Worm (Caenorhabditis elegans) whole organism, early embryonic: Measurements from ENCODE around the gene F58E2.3.

Experiments used
- B0310.2 ChIP-seq: sonication (generic microtip); optimal IDR thresholded peaks from 2 replicates; lab custom pipeline; 2016; ENCODE audit warnings: mild to moderate bottlenecking, missing genetic modification characterization, missing compliant biosample characterization
- F13C5.2 ChIP-seq: sonication (generic microtip); optimal IDR thresholded peaks from 2 replicates; lab custom pipeline; 2017; ENCODE audit warnings: mild to moderate bottlenecking, missing genetic modification characterization, inconsistent platforms, missing compliant biosample characterization
- aly-1 ChIP-seq: sonication (generic microtip); optimal IDR thresholded peaks from 2 replicates; lab custom pipeline; 2016; ENCODE audit warnings: missing genetic modification characterization, missing compliant biosample characterization
- ama-1 ChIP-seq: fragments of 150-350 bp; optimal IDR thresholded peaks from 2 replicates; lab custom pipeline; 2014
- ceh-13 ChIP-seq: fragments of 200-800 bp; sonication (Bioruptor generic); optimal IDR thresholded peaks from 2 replicates; lab custom pipeline; 2018; ENCODE audit warnings: mild to moderate bottlenecking, missing genetic modification characterization, missing compliant biosample characterization
- ceh-36 ChIP-seq: sonication (generic microtip); optimal IDR thresholded peaks from 2 replicates; lab custom pipeline; 2016; ENCODE audit warnings: missing genetic modification characterization, inconsistent platforms, missing compliant biosample characterization
- ets-7 ChIP-seq: sonication (generic microtip); optimal IDR thresholded peaks from 2 replicates; lab custom pipeline; 2016; ENCODE audit warnings: missing genotype, missing genetic modification characterization, missing compliant biosample characterization
- flt-1 ChIP-seq: fragments of 200-800 bp; sonication (Bioruptor generic); IDR thresholded peaks from 2 replicates; pipeline ENCODE4 v1.3.6; 2022; ENCODE audit warnings: missing genetic modification characterization, missing compliant biosample characterization
- hmbx-1 ChIP-seq: sonication (generic microtip); optimal IDR thresholded peaks from 2 replicates; lab custom pipeline; 2016; ENCODE audit warnings: mild to moderate bottlenecking, missing genetic modification characterization, missing compliant biosample characterization
- hmg-4 ChIP-seq: fragments of 200-800 bp; sonication (Bioruptor generic); optimal IDR thresholded peaks from 2 replicates; lab custom pipeline; 2018; ENCODE audit warnings: mild to moderate bottlenecking, missing genetic modification characterization, missing compliant biosample characterization
- hnd-1 ChIP-seq: sonication (generic microtip); optimal IDR thresholded peaks from 2 replicates; lab custom pipeline; 2016; ENCODE audit warnings: missing genetic modification characterization, missing compliant biosample characterization
- pes-1 ChIP-seq: fragments of 200-800 bp; sonication (Bioruptor generic); IDR thresholded peaks from 2 replicates; pipeline ENCODE4 v1.3.6; 2022; ENCODE audit warnings: missing genetic modification reagents, missing genetic modification characterization, missing compliant biosample characterization
- scrt-1 ChIP-seq: fragments of 200-800 bp; sonication (Bioruptor generic); IDR thresholded peaks from 2 replicates; pipeline ENCODE4 v1.3.6; 2022; ENCODE audit warnings: missing genetic modification characterization, missing compliant biosample characterization
- sea-1 ChIP-seq: fragments of 200-800 bp; sonication (Bioruptor generic); conservative IDR thresholded peaks from 2 replicates; pipeline ENCODE4 v1.3.6; 2022; ENCODE audit warnings: missing genetic modification characterization, missing compliant biosample characterization
- tbx-11 ChIP-seq: fragments of 200-800 bp; sonication (Bioruptor generic); IDR thresholded peaks from 2 replicates; pipeline ENCODE4 v1.3.6; 2022; ENCODE audit warnings: missing genetic modification characterization, missing compliant biosample characterization
- tbx-37 ChIP-seq: fragments of 200-800 bp; sonication (Bioruptor generic); conservative IDR thresholded peaks from 2 replicates; pipeline ENCODE4 v1.3.6; 2022; ENCODE audit warnings: missing genetic modification reagents, missing genetic modification characterization, missing compliant biosample characterization
- tra-4 ChIP-seq: sonication (generic microtip); optimal IDR thresholded peaks from 2 replicates; lab custom pipeline; 2017; ENCODE audit warnings: missing genetic modification characterization, missing compliant biosample characterization

Gene F58E2.3

DNA sequence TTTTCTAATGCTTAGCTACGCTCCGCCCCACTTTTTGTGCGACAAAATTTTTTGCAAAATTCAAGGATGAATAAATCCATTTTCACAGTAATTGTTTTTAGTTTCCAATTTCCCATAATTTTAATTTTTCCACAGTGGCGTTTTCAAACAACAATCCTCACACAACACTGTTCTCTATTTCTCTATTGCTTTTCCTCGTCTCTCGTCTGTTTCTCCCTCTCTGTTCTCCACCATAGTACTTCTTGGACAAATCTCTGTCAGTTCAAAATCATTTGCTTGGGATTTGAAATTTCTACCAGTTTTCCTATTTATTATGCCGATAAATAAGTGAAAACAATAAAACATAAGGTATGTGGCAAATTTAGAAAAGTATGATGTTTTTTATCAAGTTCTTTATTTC lies 4.0 kb upstream of the F58E2.3 start, which contains the start of gene F58E2.4:
Gene F58E2.4, plus strand, starts transcription at position 134 of the 400 bp plus-strand sequence.
- TF ChIP-seq sea-1 (no peak), hnd-1 (tag; lab: Kevin White, UChicago) (no peak), hmg-4 (GFP tag; lab: Kevin White, UChicago) (no peak), scrt-1 (GFP tag; lab: Robert Waterston, UW) (no peak), tra-4 (tag; lab: Kevin White, UChicago) (no peak)

DNA sequence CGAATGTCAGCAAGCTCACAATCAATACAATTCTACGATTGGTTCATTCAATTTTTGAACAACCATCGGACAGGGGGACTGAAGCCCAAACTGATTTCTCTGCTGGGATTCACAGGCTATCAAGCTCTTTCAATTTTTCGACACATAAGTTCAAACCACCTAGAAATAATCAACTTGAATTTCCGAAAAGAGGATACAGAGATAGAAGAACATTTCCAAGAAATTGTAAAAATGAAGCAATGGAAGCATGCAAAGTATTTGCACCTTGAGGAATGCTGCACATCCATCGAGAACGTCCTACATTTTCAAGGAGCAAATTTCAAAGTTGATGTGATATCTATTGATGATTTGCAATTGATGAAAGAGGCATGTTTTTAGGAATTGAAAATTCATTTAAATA lies 523 bp downstream of the F58E2.3 start:
- TF ChIP-seq hnd-1 (tag; lab: Kevin White, UChicago), result no peak
- no peak for TF ChIP-seq tbx-11 (GFP tag; lab: Robert Waterston, UW)
- no peak for TF ChIP-seq ceh-36 (tag; lab: Kevin White, UChicago)
- no peak for TF ChIP-seq ama-1 (lab: Kevin White, UChicago)
- TF ChIP-seq scrt-1 (GFP tag; lab: Robert Waterston, UW), result no peak
- no peak for TF ChIP-seq tbx-37 (GFP tag; lab: Robert Waterston, UW)

DNA sequence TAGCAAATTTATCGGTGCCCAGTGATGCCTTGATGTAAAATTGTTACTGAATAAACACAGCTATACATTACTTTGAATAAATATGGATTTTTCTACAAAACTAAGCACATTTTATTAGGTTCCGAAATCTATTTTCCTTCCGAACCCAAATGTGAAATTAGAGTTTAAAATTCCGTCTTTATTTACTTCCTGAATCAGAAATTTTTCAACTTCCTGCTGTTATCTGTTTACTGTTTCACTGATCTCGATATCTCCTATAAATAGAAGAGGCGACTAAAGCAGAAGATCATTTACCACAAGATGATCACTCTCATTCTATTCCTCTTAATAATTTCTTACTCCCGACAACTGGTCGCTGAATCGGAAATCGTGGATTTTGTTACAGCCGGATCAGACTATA lies 2.5 kb downstream of the F58E2.3 start, which contains the start of gene F58E2.2:
Gene F58E2.2, plus strand, starts transcription at position 301 of the 400 bp plus-strand sequence.
- TF ChIP-seq F13C5.2 (tag; lab: Kevin White, UChicago), result no peak
- no peak for TF ChIP-seq tra-4 (tag; lab: Kevin White, UChicago)
- no peak for TF ChIP-seq hmbx-1 (tag; lab: Kevin White, UChicago)
- no peak for TF ChIP-seq scrt-1 (GFP tag; lab: Robert Waterston, UW)

DNA sequence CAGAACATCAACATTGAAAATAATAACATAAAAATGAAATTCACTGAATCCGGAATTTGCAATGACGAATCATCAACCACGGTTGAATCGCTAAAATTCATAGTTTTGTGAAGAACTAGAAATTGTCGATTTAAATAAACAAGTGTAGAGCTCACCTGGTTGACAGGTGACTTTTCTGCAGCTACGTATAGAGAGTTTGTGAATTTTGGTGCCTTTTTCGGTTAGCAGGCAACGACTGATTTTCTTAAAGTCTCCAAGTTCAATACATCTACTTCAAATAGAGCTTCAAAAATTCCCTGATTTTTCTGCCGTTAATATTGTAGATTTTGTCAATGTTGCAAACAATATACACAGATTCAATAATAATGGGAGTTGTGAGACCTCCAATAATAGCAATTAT lies 9.9 kb downstream of the F58E2.3 start, which contains the start of gene srz-69:
Gene srz-69, minus strand, starts transcription at position 101 of the 400 bp plus-strand sequence.
- TF ChIP-seq F13C5.2 (tag; lab: Kevin White, UChicago) (no peak), hnd-1 (tag; lab: Kevin White, UChicago) (no peak), aly-1 (tag; lab: Kevin White, UChicago) (no peak), flt-1 (GFP tag; lab: Robert Waterston, UW) (no peak), ceh-36 (tag; lab: Kevin White, UChicago) (no peak), B0310.2 (tag; lab: Kevin White, UChicago) (no peak), tra-4 (tag; lab: Kevin White, UChicago) (no peak), hmbx-1 (tag; lab: Kevin White, UChicago) (no peak), ama-1 (lab: Kevin White, UChicago) (no peak), tbx-11 (GFP tag; lab: Robert Waterston, UW) (no peak), tbx-37 (GFP tag; lab: Robert Waterston, UW) (no peak), ceh-13 (no peak), scrt-1 (GFP tag; lab: Robert Waterston, UW) (no peak), ets-7 (tag; lab: Kevin White, UChicago) (no peak), sea-1 (no peak), hmg-4 (GFP tag; lab: Kevin White, UChicago) (no peak), pes-1 (GFP tag; lab: Robert Waterston, UW) (no peak)

DNA sequence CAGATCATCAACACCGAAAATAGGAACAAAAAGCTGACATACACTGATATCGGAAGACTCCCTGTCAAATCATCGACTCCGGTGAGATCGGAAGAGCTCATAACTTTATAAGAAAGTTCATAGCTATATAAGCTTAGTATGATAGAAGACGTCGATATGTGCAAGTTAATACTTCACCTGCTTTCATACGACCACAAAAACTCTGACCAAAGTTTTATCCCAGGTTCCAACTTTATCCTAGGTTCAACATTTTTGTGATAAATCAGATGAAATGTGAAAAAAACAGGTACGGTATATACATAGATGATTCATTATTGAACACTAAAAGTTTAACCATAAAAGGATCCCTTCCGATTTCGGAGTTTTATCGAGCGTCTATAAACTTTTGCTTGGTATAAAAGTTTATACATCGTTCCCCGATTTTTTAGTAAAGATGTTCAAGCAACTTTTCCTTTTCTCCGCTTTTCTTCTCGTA lies 11.7 kb downstream of the F58E2.3 start, which contains the start of the genes srz-70 and C09G12.5:
Gene srz-70, minus strand, starts transcription at position 101 of the 475 bp plus-strand sequence.
Gene C09G12.5, plus strand, starts transcription at position 425 of the 475 bp plus-strand sequence.
- TF ChIP-seq ceh-13, result no peak
- no peak for TF ChIP-seq hnd-1 (tag; lab: Kevin White, UChicago)
- TF ChIP-seq hmg-4 (GFP tag; lab: Kevin White, UChicago), result no peak
- no peak for TF ChIP-seq ceh-36 (tag; lab: Kevin White, UChicago)
- TF ChIP-seq F13C5.2 (tag; lab: Kevin White, UChicago), result no peak
- no peak for TF ChIP-seq pes-1 (GFP tag; lab: Robert Waterston, UW)

DNA sequence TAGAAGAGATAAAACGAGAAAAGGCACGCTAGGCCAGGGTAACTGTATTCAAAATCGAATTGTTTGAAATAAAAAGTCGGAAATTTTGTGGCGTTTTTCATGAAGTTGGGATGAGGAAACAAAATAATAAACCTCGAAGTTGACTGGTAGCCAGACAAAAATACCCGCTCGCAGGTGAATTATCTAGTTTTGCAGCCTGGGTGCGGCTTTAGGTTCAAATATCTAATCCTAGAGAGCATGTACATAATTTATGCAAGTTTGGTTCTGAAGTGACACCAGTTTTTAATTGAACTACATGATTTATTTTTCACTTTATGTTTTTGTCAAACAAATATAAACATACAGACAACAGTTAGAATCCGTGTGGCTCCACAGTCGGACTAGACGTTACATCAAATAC lies 14.5 kb downstream of the F58E2.3 start, which contains the start of gene srz-37:
Gene srz-37, minus strand, starts transcription at position 101 of the 400 bp plus-strand sequence.
- TF ChIP-seq flt-1 (GFP tag; lab: Robert Waterston, UW), result no peak
- no peak for TF ChIP-seq ceh-13
- no peak for TF ChIP-seq scrt-1 (GFP tag; lab: Robert Waterston, UW)
- TF ChIP-seq ceh-36 (tag; lab: Kevin White, UChicago), result no peak
- TF ChIP-seq sea-1, result no peak
- TF ChIP-seq hmbx-1 (tag; lab: Kevin White, UChicago), result no peak
- TF ChIP-seq hnd-1 (tag; lab: Kevin White, UChicago), result no peak
- TF ChIP-seq aly-1 (tag; lab: Kevin White, UChicago), result no peak
- no peak for TF ChIP-seq tbx-37 (GFP tag; lab: Robert Waterston, UW)
- no peak for TF ChIP-seq ets-7 (tag; lab: Kevin White, UChicago)
- no peak for TF ChIP-seq F13C5.2 (tag; lab: Kevin White, UChicago)
- no peak for TF ChIP-seq hmg-4 (GFP tag; lab: Kevin White, UChicago)
- no peak for TF ChIP-seq tbx-11 (GFP tag; lab: Robert Waterston, UW)
- no peak for TF ChIP-seq tra-4 (tag; lab: Kevin White, UChicago)
- TF ChIP-seq pes-1 (GFP tag; lab: Robert Waterston, UW), result no peak
- no peak for TF ChIP-seq ama-1 (lab: Kevin White, UChicago)

DNA sequence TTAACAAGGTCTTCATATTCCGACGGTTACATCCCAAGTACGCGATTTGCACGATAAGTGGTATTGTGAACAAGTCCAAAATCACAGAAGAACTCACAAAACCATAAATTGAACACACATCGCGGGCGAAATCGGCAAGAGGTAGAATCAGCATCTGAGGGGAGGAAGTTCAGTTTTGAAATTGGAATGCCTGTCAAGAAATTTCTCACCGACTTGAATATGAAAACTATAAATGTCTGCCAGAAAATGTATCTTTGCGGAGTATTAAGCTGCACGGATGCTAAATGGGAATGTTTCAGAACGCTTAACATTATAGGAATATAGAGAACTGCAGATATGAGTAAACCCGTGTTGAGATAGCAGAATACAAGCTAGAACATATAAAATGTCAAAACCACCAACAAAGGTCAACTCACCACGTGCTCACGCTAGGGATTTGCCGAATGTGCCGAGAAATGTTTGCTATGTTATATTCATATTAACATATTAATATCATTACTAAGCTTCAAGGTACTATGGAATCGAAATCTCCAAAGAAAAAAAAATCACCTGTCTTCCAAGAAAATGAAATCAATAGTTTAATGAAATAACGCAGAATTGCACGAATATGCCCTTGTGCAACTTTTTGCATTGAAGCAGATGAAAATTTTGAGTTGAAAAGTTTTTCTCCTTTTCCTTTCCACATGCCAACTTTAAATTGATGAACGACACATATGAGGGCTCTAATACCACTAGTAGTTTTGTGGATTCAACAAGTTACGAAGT lies 15.1 kb downstream of the F58E2.3 start, which contains the start of gene srz-82:
Gene srz-82, plus strand, starts transcription at position 701 of the 765 bp plus-strand sequence.
- TF ChIP-seq pes-1 (GFP tag; lab: Robert Waterston, UW) (no peak), sea-1 (no peak), tra-4 (tag; lab: Kevin White, UChicago) (no peak)
